Worm (Caenorhabditis elegans) whole organism, early embryonic: ENCODE measurements around the gene tat-1.

Source experiments
- B0310.2 ChIP-seq: sonication (generic microtip); optimal IDR thresholded peaks from 2 replicates; lab custom pipeline; 2016; ENCODE audit warnings: mild to moderate bottlenecking, missing genetic modification characterization, missing compliant biosample characterization
- F13C5.2 ChIP-seq: sonication (generic microtip); optimal IDR thresholded peaks from 2 replicates; lab custom pipeline; 2017; ENCODE audit warnings: mild to moderate bottlenecking, missing genetic modification characterization, inconsistent platforms, missing compliant biosample characterization
- aly-1 ChIP-seq: sonication (generic microtip); optimal IDR thresholded peaks from 2 replicates; lab custom pipeline; 2016; ENCODE audit warnings: missing genetic modification characterization, missing compliant biosample characterization
- ama-1 ChIP-seq: fragments of 150-350 bp; optimal IDR thresholded peaks from 2 replicates; lab custom pipeline; 2014
- ceh-13 ChIP-seq: fragments of 200-800 bp; sonication (Bioruptor generic); optimal IDR thresholded peaks from 2 replicates; lab custom pipeline; 2018; ENCODE audit warnings: mild to moderate bottlenecking, missing genetic modification characterization, missing compliant biosample characterization
- ceh-36 ChIP-seq: sonication (generic microtip); optimal IDR thresholded peaks from 2 replicates; lab custom pipeline; 2016; ENCODE audit warnings: missing genetic modification characterization, inconsistent platforms, missing compliant biosample characterization
- ets-7 ChIP-seq: sonication (generic microtip); optimal IDR thresholded peaks from 2 replicates; lab custom pipeline; 2016; ENCODE audit warnings: missing genotype, missing genetic modification characterization, missing compliant biosample characterization
- flt-1 ChIP-seq: fragments of 200-800 bp; sonication (Bioruptor generic); IDR thresholded peaks from 2 replicates; pipeline ENCODE4 v1.3.6; 2022; ENCODE audit warnings: missing genetic modification characterization, missing compliant biosample characterization
- hmbx-1 ChIP-seq: sonication (generic microtip); optimal IDR thresholded peaks from 2 replicates; lab custom pipeline; 2016; ENCODE audit warnings: mild to moderate bottlenecking, missing genetic modification characterization, missing compliant biosample characterization
- hmg-4 ChIP-seq: fragments of 200-800 bp; sonication (Bioruptor generic); optimal IDR thresholded peaks from 2 replicates; lab custom pipeline; 2018; ENCODE audit warnings: mild to moderate bottlenecking, missing genetic modification characterization, missing compliant biosample characterization
- hnd-1 ChIP-seq: sonication (generic microtip); optimal IDR thresholded peaks from 2 replicates; lab custom pipeline; 2016; ENCODE audit warnings: missing genetic modification characterization, missing compliant biosample characterization
- pes-1 ChIP-seq: fragments of 200-800 bp; sonication (Bioruptor generic); IDR thresholded peaks from 2 replicates; pipeline ENCODE4 v1.3.6; 2022; ENCODE audit warnings: missing genetic modification reagents, missing genetic modification characterization, missing compliant biosample characterization
- scrt-1 ChIP-seq: fragments of 200-800 bp; sonication (Bioruptor generic); IDR thresholded peaks from 2 replicates; pipeline ENCODE4 v1.3.6; 2022; ENCODE audit warnings: missing genetic modification characterization, missing compliant biosample characterization
- sea-1 ChIP-seq: fragments of 200-800 bp; sonication (Bioruptor generic); conservative IDR thresholded peaks from 2 replicates; pipeline ENCODE4 v1.3.6; 2022; ENCODE audit warnings: missing genetic modification characterization, missing compliant biosample characterization
- tbx-11 ChIP-seq: fragments of 200-800 bp; sonication (Bioruptor generic); IDR thresholded peaks from 2 replicates; pipeline ENCODE4 v1.3.6; 2022; ENCODE audit warnings: missing genetic modification characterization, missing compliant biosample characterization
- tbx-37 ChIP-seq: fragments of 200-800 bp; sonication (Bioruptor generic); conservative IDR thresholded peaks from 2 replicates; pipeline ENCODE4 v1.3.6; 2022; ENCODE audit warnings: missing genetic modification reagents, missing genetic modification characterization, missing compliant biosample characterization
- tra-4 ChIP-seq: sonication (generic microtip); optimal IDR thresholded peaks from 2 replicates; lab custom pipeline; 2017; ENCODE audit warnings: missing genetic modification characterization, missing compliant biosample characterization

Gene tat-1

DNA sequence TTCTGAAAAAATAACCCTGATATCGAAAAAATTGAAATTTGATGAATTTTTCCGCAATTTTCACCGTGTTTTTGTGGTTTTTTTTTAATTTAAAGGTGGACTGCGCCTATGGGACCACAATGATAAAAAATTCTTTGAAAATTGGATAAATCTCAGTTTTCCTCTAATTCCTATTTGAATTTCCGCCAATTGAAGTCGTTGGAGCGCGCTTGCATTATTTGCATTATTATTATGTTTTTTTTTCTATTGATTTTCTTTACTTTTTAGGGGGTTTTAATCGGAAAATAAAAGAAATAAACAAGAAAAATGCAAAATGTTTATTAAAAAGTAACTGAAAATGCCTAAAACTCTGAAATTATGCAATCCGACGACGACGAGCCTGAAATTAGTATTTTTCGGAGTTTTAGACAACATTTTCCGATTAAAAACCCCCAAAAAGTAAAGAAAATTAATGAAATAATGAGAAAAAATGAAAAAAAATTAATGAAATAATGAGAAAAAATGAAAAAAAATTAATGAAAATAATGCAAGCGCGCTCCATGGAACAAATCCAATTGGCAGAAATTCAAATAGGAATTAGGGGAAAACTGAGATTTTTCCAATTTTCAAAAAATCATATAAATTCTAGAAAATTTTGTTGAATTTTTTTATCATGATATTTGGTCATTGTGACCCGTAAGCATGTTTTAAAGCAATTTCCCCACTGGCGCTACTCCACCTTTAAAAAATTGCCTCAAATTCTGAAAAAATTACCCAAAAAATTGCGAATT lies 34.3 kb upstream of the tat-1 start:
- TF ChIP-seq scrt-1 (no peak), ceh-13 (no peak), tbx-37 (GFP tag; lab: Robert Waterston, UW) (no peak), hnd-1 (tag; lab: Kevin White, UChicago) (no peak), hmbx-1 (no peak), sea-1 (GFP tag; lab: Robert Waterston, UW) (no peak), ceh-36 (tag; lab: Kevin White, UChicago) (no peak), F13C5.2 (tag; lab: Kevin White, UChicago) (no peak), tra-4 (tag; lab: Kevin White, UChicago) (no peak), tbx-11 (GFP tag; lab: Robert Waterston, UW) (no peak)

ce11 chrIII:12453785-12454184 lies 32.3 kb upstream of the tat-1 start:
- TF ChIP-seq ets-7 (tag; lab: Kevin White, UChicago) = no peak
- TF ChIP-seq ama-1 (lab: Kevin White, UChicago) = no peak
- TF ChIP-seq hnd-1 (tag; lab: Kevin White, UChicago) = no peak
- TF ChIP-seq F13C5.2 (tag; lab: Kevin White, UChicago) = no peak

ce11 chrIII:12453315-12453714 lies 31.8 kb upstream of the tat-1 start, which contains the start of gene ani-1:
Gene ani-1, minus strand, starts transcription at chrIII:12453375.
- TF ChIP-seq F13C5.2 (tag; lab: Kevin White, UChicago) (no peak), B0310.2 (tag; lab: Kevin White, UChicago) (no peak), scrt-1 (no peak), ceh-13 (no peak), flt-1 (no peak), ama-1 (lab: Kevin White, UChicago) (no peak), tbx-11 (GFP tag; lab: Robert Waterston, UW) (no peak), ceh-36 (tag; lab: Kevin White, UChicago) (no peak), sea-1 (GFP tag; lab: Robert Waterston, UW) (no peak)

DNA sequence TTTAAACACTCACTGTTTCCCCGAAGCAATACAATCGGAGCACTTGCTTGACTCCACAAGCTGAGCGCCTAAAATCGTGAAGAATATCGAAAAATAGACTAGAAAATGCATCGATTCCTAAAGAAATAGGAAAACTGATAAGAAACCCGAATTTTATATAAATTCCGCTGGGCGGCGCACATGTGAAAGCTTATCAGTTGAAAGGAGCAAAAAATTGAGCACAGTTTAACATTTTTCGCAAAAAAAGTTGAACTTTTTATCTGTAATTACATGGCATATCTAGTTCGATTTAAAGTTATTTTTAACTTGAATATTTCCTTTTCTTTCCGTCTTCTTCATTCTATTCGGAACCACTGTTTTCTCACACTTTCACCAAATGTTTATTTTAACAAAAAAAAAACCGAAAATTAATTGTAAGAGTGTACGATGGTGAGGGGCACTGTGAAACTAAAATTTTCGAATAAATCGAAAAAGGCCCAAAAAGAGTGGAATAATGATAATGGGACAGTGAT lies 24.5 kb upstream of the tat-1 start, which contains the start of gene Y49E10.18:
TSS of gene Y49E10.18 (minus strand) at position 116 of the 512 bp plus-strand sequence.
- TF ChIP-seq scrt-1 (no peak), tra-4 (tag; lab: Kevin White, UChicago) (no peak), ama-1 (lab: Kevin White, UChicago) (no peak), F13C5.2 (tag; lab: Kevin White, UChicago) (no peak), pes-1 (no peak), sea-1 (GFP tag; lab: Robert Waterston, UW) (no peak), tbx-11 (GFP tag; lab: Robert Waterston, UW) (no peak), tbx-37 (GFP tag; lab: Robert Waterston, UW) (no peak), ceh-13 (no peak), B0310.2 (tag; lab: Kevin White, UChicago) (no peak), hmbx-1 (no peak), ets-7 (tag; lab: Kevin White, UChicago) (no peak), hnd-1 (tag; lab: Kevin White, UChicago) (no peak), ceh-36 (tag; lab: Kevin White, UChicago) (no peak), hmg-4 (GFP tag; lab: Kevin White, UChicago) (no peak), flt-1 (no peak), aly-1 (no peak)

- TF ChIP-seq hmbx-1 (no peak), ceh-36 (tag; lab: Kevin White, UChicago) (no peak)
Measured at ce11 chrIII:12445223-12445622, 23.7 kb upstream of the tat-1 start.

ce11 chrIII:12443880-12444279 lies 22.4 kb upstream of the tat-1 start:
- TF ChIP-seq aly-1 = no peak
- TF ChIP-seq hmbx-1 = no peak
- TF ChIP-seq tbx-37 (GFP tag; lab: Robert Waterston, UW) = no peak
- no peak for TF ChIP-seq tbx-11 (GFP tag; lab: Robert Waterston, UW)
- TF ChIP-seq hnd-1 (tag; lab: Kevin White, UChicago) = no peak
- no peak for TF ChIP-seq sea-1 (GFP tag; lab: Robert Waterston, UW)
- no peak for TF ChIP-seq ets-7 (tag; lab: Kevin White, UChicago)

- TF ChIP-seq hnd-1 (tag; lab: Kevin White, UChicago) = no peak
- no peak for TF ChIP-seq aly-1
- no peak for TF ChIP-seq hmbx-1
- no peak for TF ChIP-seq F13C5.2 (tag; lab: Kevin White, UChicago)
- no peak for TF ChIP-seq ceh-13
- TF ChIP-seq tra-4 (tag; lab: Kevin White, UChicago) = no peak
- no peak for TF ChIP-seq hmg-4 (GFP tag; lab: Kevin White, UChicago)
- TF ChIP-seq ets-7 (tag; lab: Kevin White, UChicago) = no peak
- TF ChIP-seq sea-1 (GFP tag; lab: Robert Waterston, UW) = no peak
- TF ChIP-seq pes-1 = no peak
Measured at ce11 chrIII:12439056-12439455, 17.5 kb upstream of the tat-1 start.

- no peak for TF ChIP-seq flt-1
- TF ChIP-seq tbx-11 (GFP tag; lab: Robert Waterston, UW) = no peak
- TF ChIP-seq hnd-1 (tag; lab: Kevin White, UChicago) = no peak
- no peak for TF ChIP-seq sea-1 (GFP tag; lab: Robert Waterston, UW)
- no peak for TF ChIP-seq aly-1
- no peak for TF ChIP-seq ama-1 (lab: Kevin White, UChicago)
- TF ChIP-seq hmg-4 (GFP tag; lab: Kevin White, UChicago) = no peak
- TF ChIP-seq pes-1 = no peak
- TF ChIP-seq ceh-13 = no peak
- no peak for TF ChIP-seq scrt-1
- TF ChIP-seq B0310.2 (tag; lab: Kevin White, UChicago) = no peak
- TF ChIP-seq F13C5.2 (tag; lab: Kevin White, UChicago) = no peak
- no peak for TF ChIP-seq tbx-37 (GFP tag; lab: Robert Waterston, UW)
- no peak for TF ChIP-seq ceh-36 (tag; lab: Kevin White, UChicago)
- TF ChIP-seq hmbx-1 = no peak
- no peak for TF ChIP-seq tra-4 (tag; lab: Kevin White, UChicago)
- TF ChIP-seq ets-7 (tag; lab: Kevin White, UChicago) = no peak
Measured at ce11 chrIII:12437020-12437419, 15.5 kb upstream of the tat-1 start.
